Fruit fly (Drosophila melanogaster): ENCODE results near the gene CycD.

The CycD gene

dm6 chrX:15857601-15858284 lies 51.7 kb downstream of the CycD start, which contains the start of the genes CG46440 and Myb (continued):
- TF ChIP-seq en (GFP tag; optimal IDR thresholded peaks at IDR 0.05) (no peak), stwl (tag; optimal IDR thresholded peaks at IDR 0.05) (peak; percentile 70), Bgb (GFP tag; IDR thresholded peaks at IDR 0.05; ENCODE audit: partially characterized antibody) (peak; percentile 86), CG11695 (GFP tag; IDR thresholded peaks at IDR 0.05) (no peak), CG16863 (GFP tag; optimal IDR thresholded peaks at IDR 0.05) (no peak), Pdp1 (GFP tag; optimal IDR thresholded peaks at IDR 0.05) (peak in 1 of 2 experiments; percentile 5), Ravus (GFP tag; IDR thresholded peaks at IDR 0.05) (no peak), CG14667 (GFP tag; IDR thresholded peaks at IDR 0.05) (no peak), Sox102F (GFP tag; optimal IDR thresholded peaks at IDR 0.05) (no peak), prd (optimal IDR thresholded peaks at IDR 0.05) (no peak), prd (GFP tag; IDR thresholded peaks at IDR 0.05) (peak; percentile 16; the same call in 1 of the 3 replicates), CG4854 (GFP tag; optimal IDR thresholded peaks at IDR 0.05) (no peak), klu (GFP tag; IDR thresholded peaks at IDR 0.05) (no peak), z (GFP tag; IDR thresholded peaks at IDR 0.05) (no peak), cato (GFP tag; optimal IDR thresholded peaks at IDR 0.05; ENCODE audit: borderline replicate concordance) (no peak), gcm (GFP tag; optimal IDR thresholded peaks at IDR 0.05) (no peak), Opbp (GFP tag; IDR thresholded peaks at IDR 0.05; ENCODE audit: partially characterized antibody) (peak; percentile 91), Chrac-16 (GFP tag; optimal IDR thresholded peaks at IDR 0.05) (no peak), sd (tag; optimal IDR thresholded peaks at IDR 0.05) (peak; percentile 53), Camta (GFP tag; optimal IDR thresholded peaks at IDR 0.05) (no peak), Rfx (GFP tag; IDR thresholded peaks at IDR 0.05) (peak; percentile 20; the same call in 1 of the 2 replicates), btn (GFP tag; optimal IDR thresholded peaks at IDR 0.05) (no peak), ato (GFP tag; IDR thresholded peaks at IDR 0.05; ENCODE audit: partially characterized antibody) (peak; percentile 83), CG11247 (GFP tag; IDR thresholded peaks at IDR 0.05) (no peak), Jarid2 (GFP tag; optimal IDR thresholded peaks at IDR 0.05) (no peak), abd-A (tag; optimal IDR thresholded peaks at IDR 0.05) (no peak), gfzf (GFP tag; optimal IDR thresholded peaks at IDR 0.05) (peak; percentile 59), jumu (GFP tag; optimal IDR thresholded peaks at IDR 0.05) (no peak), unc-4 (GFP tag; IDR thresholded peaks at IDR 0.05; ENCODE audit: partially characterized antibody) (peak; percentile 75), CG11085 (GFP tag; IDR thresholded peaks at IDR 0.05) (no peak), eve (GFP tag; optimal IDR thresholded peaks at IDR 0.05) (no peak), CG8924 (tag; optimal IDR thresholded peaks at IDR 0.05) (peak; percentile 39), CG6791 (GFP tag; IDR thresholded peaks at IDR 0.05; ENCODE audit: partially characterized antibody) (peak; percentile 90), CG14710 (tag; optimal IDR thresholded peaks at IDR 0.05) (peak; percentile 24), CG12155 (GFP tag; optimal IDR thresholded peaks at IDR 0.05) (no peak), CG42726 (GFP tag; IDR thresholded peaks at IDR 0.05; ENCODE audit: partially characterized antibody) (peak; percentile 75; the same call in 1 of the 2 replicates), tap (tag; optimal IDR thresholded peaks at IDR 0.05) (no peak), tup (GFP tag; optimal IDR thresholded peaks at IDR 0.05) (no peak), CG17328 (GFP tag; IDR thresholded peaks at IDR 0.05) (no peak), CG2875 (GFP tag; optimal IDR thresholded peaks at IDR 0.05) (no peak), ken (GFP tag; IDR thresholded peaks at IDR 0.05) (no peak), Awh (GFP tag; IDR thresholded peaks at IDR 0.05) (no peak), CG9215 (GFP tag; IDR thresholded peaks at IDR 0.05) (no peak), CG32767 (GFP tag; IDR thresholded peaks at IDR 0.05) (no peak), CTCF (GFP tag; optimal IDR thresholded peaks at IDR 0.05) (no peak), schlank (tag; optimal IDR thresholded peaks at IDR 0.05) (no peak), CG3065 (GFP tag; optimal IDR thresholded peaks at IDR 0.05) (no peak), PHDP (tag; optimal IDR thresholded peaks at IDR 0.05) (no peak), CG30403 (GFP tag; optimal IDR thresholded peaks at IDR 0.05) (no peak), CG6654 (GFP tag; optimal IDR thresholded peaks at IDR 0.05) (no peak), CG10654 (GFP tag; optimal IDR thresholded peaks at IDR 0.05) (no peak)

Measured in whole organism, embryonic.